Worm (Caenorhabditis elegans): ENCODE results near the gene ivns-1.

ce11 chrX:12642952-12643351, 8.8 kb upstream of the ivns-1 start:
- TF ChIP-seq ceh-14 (tag; optimal IDR thresholded peaks at IDR 0.05), result no peak
- no peak for TF ChIP-seq ceh-2 (tag; optimal IDR thresholded peaks at IDR 0.05)
- no peak for TF ChIP-seq nhr-11 (tag; optimal IDR thresholded peaks at IDR 0.05)
- no peak for TF ChIP-seq sox-2 (GFP tag; IDR thresholded peaks at IDR 0.05)
- TF ChIP-seq ceh-18 (tag; optimal IDR thresholded peaks at IDR 0.05), result no peak
- no peak for TF ChIP-seq syd-9 (tag; optimal IDR thresholded peaks at IDR 0.05)
- no peak for TF ChIP-seq unc-55 (GFP tag; optimal IDR thresholded peaks at IDR 0.05)
- no peak for TF ChIP-seq rnt-1 (tag; optimal IDR thresholded peaks at IDR 0.05)
- TF ChIP-seq nhr-232 (tag; optimal IDR thresholded peaks at IDR 0.05), result no peak
- TF ChIP-seq ama-1 (optimal IDR thresholded peaks at IDR 0.05), result no peak
- TF ChIP-seq ceh-19 (GFP tag; optimal IDR thresholded peaks at IDR 0.05), result no peak
- TF ChIP-seq elt-4 (tag; optimal IDR thresholded peaks at IDR 0.05), result no peak
